Worm (Caenorhabditis elegans) whole organism, L1 larva: ENCODE data around the gene lgc-12.

ENCODE experiments used
- dpl-1 ChIP-seq, 3 experiments: fragments of 150-350 bp in 2 of 3; sonication (generic microtip) in 1 of 3; optimal IDR thresholded peaks; 2 replicates each; lab custom pipeline; 2014 to 2017; ENCODE audit warnings: missing biosample characterization in 3 of 3, missing genetic modification characterization in 3 of 3, missing genetic modification reagents in 3 of 3
- mdl-1 ChIP-seq, 2 experiments: fragments of 150-350 bp; optimal IDR thresholded peaks; 2 replicates each; lab custom pipeline; 2014 to 2017; ENCODE audit warnings: missing biosample characterization in 2 of 2, missing genetic modification characterization in 2 of 2, inconsistent platforms in 1 of 2
- nhr-71 ChIP-seq: sonication (generic microtip); optimal IDR thresholded peaks from 2 replicates; lab custom pipeline; 2016; ENCODE audit warnings: mild to moderate bottlenecking, missing genetic modification characterization, moderate library complexity, missing compliant biosample characterization
- zip-4 ChIP-seq: fragments of 200-800 bp; sonication (Bioruptor generic); optimal IDR thresholded peaks from 2 replicates; lab custom pipeline; 2018; ENCODE audit warnings: mild to moderate bottlenecking, missing genetic modification characterization, moderate library complexity, missing compliant biosample characterization

- TF ChIP-seq dpl-1 (GFP tag; optimal IDR thresholded peaks at IDR 0.05; lab: Kevin White, UChicago) (no peak), mdl-1 (tag; optimal IDR thresholded peaks at IDR 0.05; lab: Kevin White, UChicago) (no peak), zip-4 (GFP tag; lab: Kevin White, UChicago) (no peak), nhr-71 (peak; percentile 30)
Observed at ce11 chrIII:7548963-7549362, 13.0 kb upstream of the lgc-12 start.
